Worm (Caenorhabditis elegans) whole organism, L4/young adult: ENCODE data around the gene R04B3.3.

Source experiments
- dao-5 ChIP-seq: sonication (generic microtip); optimal IDR thresholded peaks from 2 replicates; lab custom pipeline; 2016; ENCODE audit warnings: missing genotype, missing genetic modification characterization, moderate library complexity, missing compliant biosample characterization
- him-1 ChIP-seq: sonication (generic microtip); optimal IDR thresholded peaks from 2 replicates; lab custom pipeline; 2016; ENCODE audit warnings: missing genotype, missing genetic modification reagents, missing genetic modification characterization, missing compliant biosample characterization

ce11 chrX:2520461-2520860 lies 44.7 kb upstream of the R04B3.3 start:
- TF ChIP-seq him-1 (no peak), dao-5 (tag; lab: Kevin White, UChicago) (no peak)
